Fruit fly (Drosophila melanogaster): ENCODE results near the gene Ir7f.
A peak's percentile ranks its signal among the peaks of the same experiment; 100 is the strongest.

DNA sequence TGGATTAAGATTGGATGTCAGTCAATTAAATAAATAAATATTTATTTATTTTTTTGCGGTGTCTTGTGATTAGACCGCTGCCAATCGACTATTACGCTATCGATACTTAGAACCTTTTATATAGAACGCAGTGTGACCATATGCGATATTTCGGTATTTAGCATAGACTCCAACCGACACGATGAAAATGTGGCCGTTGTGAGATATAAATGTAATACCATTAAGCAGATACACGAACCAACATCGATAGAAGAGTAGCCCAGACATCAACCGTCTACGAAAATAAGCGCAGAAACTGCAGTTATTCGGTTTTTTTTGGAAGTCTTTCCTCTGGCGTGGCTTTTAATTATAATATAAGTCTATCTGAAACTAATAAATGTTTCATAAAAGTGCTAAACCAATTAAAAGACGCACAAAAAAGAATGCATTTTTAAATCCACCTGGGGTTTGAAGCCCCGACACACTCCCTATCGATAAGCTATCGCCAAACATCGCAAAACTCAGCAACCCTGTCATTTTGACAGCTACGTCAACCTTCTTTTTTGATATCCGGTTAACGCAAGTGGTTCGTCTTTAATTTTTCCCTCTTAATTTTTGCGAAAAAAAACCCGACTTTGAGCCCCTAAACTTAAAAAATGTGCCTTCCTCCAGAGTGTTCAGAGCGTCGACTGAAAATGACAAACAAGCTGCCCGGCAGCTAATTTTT, 49.5 kb upstream of the Ir7f start, which contains the start of the genes Dhdds and RpS14a:
- TF ChIP-seq Pif1B (GFP tag; optimal IDR thresholded peaks at IDR 0.05) (no peak), CG34367 (tag; optimal IDR thresholded peaks at IDR 0.05) (peak; percentile 38), CG14655 (GFP tag; optimal IDR thresholded peaks at IDR 0.05) (no peak), CG9948 (tag; optimal IDR thresholded peaks at IDR 0.05) (no peak), CG13204 (GFP tag; optimal IDR thresholded peaks at IDR 0.05) (no peak), Pif1A (GFP tag; optimal IDR thresholded peaks at IDR 0.05) (peak; percentile 32), CG4496 (GFP tag; IDR thresholded peaks at IDR 0.05) (no peak), CG8159 (tag; optimal IDR thresholded peaks at IDR 0.05) (no peak), fd96Ca (GFP tag; IDR thresholded peaks at IDR 0.05) (no peak), Ets98B (GFP tag; IDR thresholded peaks at IDR 0.05) (no peak; the same call in 1 of the 2 replicates), CG32121 (GFP tag; IDR thresholded peaks at IDR 0.05) (no peak), EcR (GFP tag; optimal IDR thresholded peaks at IDR 0.05) (no peak), CG10348 (GFP tag; IDR thresholded peaks at IDR 0.05) (no peak)

Data from whole organism, pupa.